Worm (Caenorhabditis elegans) whole organism, early embryonic: ENCODE measurements around the gene F07C4.11.

ENCODE experiments used
- aly-1 ChIP-seq: sonication (generic microtip); optimal IDR thresholded peaks from 2 replicates; lab custom pipeline; 2016; ENCODE audit warnings: missing genetic modification characterization, missing compliant biosample characterization
- ama-1 ChIP-seq: fragments of 150-350 bp; optimal IDR thresholded peaks from 2 replicates; lab custom pipeline; 2014
- flt-1 ChIP-seq: fragments of 200-800 bp; sonication (Bioruptor generic); IDR thresholded peaks from 2 replicates; pipeline ENCODE4 v1.3.6; 2022; ENCODE audit warnings: missing genetic modification characterization, missing compliant biosample characterization

DNA sequence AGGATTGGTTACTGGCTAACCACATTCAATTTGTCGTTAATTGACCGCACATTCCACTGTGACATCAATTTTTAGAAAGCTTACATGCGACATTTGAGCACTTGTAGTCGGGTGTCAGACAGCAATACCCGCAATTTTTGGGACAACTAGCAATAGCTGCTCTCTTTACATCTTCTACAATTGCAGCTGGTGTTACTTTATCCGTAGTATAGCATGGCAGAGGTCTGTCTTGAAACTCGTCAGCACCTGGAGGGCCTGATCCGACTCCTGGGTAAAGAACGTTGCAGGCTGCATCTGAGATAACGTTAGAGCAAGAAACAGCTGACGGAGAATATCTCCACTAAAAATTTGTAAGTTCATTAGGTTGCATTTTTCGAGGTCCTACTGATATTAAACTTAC lies 4.0 kb downstream of the F07C4.11 start:
- TF ChIP-seq ama-1 (lab: Kevin White, UChicago) (no peak), flt-1 (GFP tag; lab: Robert Waterston, UW) (no peak), aly-1 (tag; lab: Kevin White, UChicago) (no peak)
